Worm (Caenorhabditis elegans): Measurements from ENCODE around the gene T23B7.2.

Gene T23B7.2

DNA sequence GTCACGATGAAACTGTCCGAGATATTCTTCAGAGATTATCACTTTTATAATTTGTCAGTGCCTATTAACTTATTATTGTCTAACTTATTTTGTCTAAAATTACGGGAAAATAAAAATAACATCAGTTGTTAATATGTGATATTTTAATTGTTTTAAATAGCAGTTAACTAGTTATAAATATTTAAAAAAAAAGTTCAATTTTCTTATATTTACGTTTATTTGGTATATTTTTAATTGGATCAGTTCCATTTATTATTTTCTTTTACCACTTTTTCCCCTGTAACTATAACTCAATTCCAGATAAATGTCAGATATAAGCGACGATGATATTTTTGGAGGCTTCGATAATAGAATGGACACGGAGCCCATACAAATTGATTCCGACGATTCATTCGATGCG is 46.6 kb downstream of the T23B7.2 start, which contains the start of gene C33F10.4:
Gene C33F10.4, plus strand, starts transcription at position 301 of the 400 bp plus-strand sequence.
- TF ChIP-seq lim-7 (GFP tag; IDR thresholded peaks at IDR 0.05) (no peak), saeg-2 (GFP tag; IDR thresholded peaks at IDR 0.05) (no peak), ztf-7 (tag; optimal IDR thresholded peaks at IDR 0.05) (no peak), madf-9 (GFP tag; conservative IDR thresholded peaks at IDR 0.05) (no peak), lin-39 (tag; optimal IDR thresholded peaks at IDR 0.05) (no peak), zip-2 (tag; optimal IDR thresholded peaks at IDR 0.05) (no peak), ceh-62 (tag; optimal IDR thresholded peaks at IDR 0.05) (no peak), ZK337.2 (GFP tag; IDR thresholded peaks at IDR 0.05) (no peak)

DNA sequence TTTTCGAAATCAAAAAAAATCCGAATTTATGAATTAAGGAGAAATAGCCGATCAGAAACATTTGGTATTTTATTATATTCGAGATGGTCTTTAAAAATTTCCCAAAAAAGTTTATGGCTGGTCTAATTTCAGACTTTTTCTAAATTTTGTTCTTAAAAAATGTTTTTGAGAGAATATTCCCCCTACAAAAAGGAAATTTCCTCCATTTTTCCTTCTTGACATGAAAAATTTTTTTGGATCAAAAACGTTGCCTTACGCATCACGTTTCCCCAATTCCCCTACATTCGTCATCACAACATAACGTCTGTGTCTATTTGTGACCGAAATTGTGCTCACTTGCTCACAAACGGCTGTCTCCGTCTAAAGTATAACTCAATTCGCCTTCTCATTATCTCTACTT is 48.7 kb downstream of the T23B7.2 start:
- peak; percentile 95 for TF ChIP-seq aha-1 (tag)
- TF ChIP-seq dpl-1 (GFP tag; optimal IDR thresholded peaks at IDR 0.05), result no peak
